Worm (Caenorhabditis elegans): ENCODE results near the gene clp-9.

- no peak for TF ChIP-seq klf-2 (GFP tag; conservative IDR thresholded peaks at IDR 0.05)
- no peak for TF ChIP-seq ztf-23 (GFP tag; IDR thresholded peaks at IDR 0.05)
- TF ChIP-seq flt-1 (GFP tag; IDR thresholded peaks at IDR 0.05) = no peak
- TF ChIP-seq cog-1 (tag; optimal IDR thresholded peaks at IDR 0.05) = no peak
- TF ChIP-seq ztf-29 (GFP tag; IDR thresholded peaks at IDR 0.05) = no peak
- no peak for TF ChIP-seq tab-1 (GFP tag; IDR thresholded peaks at IDR 0.05)
- no peak for TF ChIP-seq ref-1 (GFP tag; conservative IDR thresholded peaks at IDR 0.05)
- TF ChIP-seq med-1 (GFP tag; optimal IDR thresholded peaks at IDR 0.05; ENCODE audit: insufficient read depth) = no peak
- no peak for TF ChIP-seq T22C8.4 (GFP tag; IDR thresholded peaks at IDR 0.05)
Observed at ce11 chrV:9915021-9915420, 29.3 kb upstream of the clp-9 start, which contains the start of gene mec-9.
